Worm (Caenorhabditis elegans) whole organism, young adult: ENCODE results near the gene wdr-37.

Source experiments
- B0019.2 ChIP-seq: fragments of 200-800 bp; sonication (Bioruptor generic); conservative IDR thresholded peaks from 2 replicates; pipeline ENCODE4 v1.3.6; 2022; ENCODE audit warnings: missing genetic modification reagents, missing genetic modification characterization, missing compliant biosample characterization
- B0261.1 ChIP-seq: sonication (generic microtip); optimal IDR thresholded peaks from 2 replicates; lab custom pipeline; 2016; ENCODE audit warnings: mild to moderate bottlenecking, missing genetic modification characterization, moderate library complexity, missing compliant biosample characterization
- B0336.3 ChIP-seq: fragments of 200-800 bp; sonication (Bioruptor generic); IDR thresholded peaks from 2 replicates; pipeline ENCODE4 v1.3.6; 2022; ENCODE audit warnings: missing genetic modification characterization, missing compliant biosample characterization
- C06A6.2 ChIP-seq: fragments of 200-800 bp; sonication (Bioruptor generic); conservative IDR thresholded peaks from 2 replicates; pipeline ENCODE4 v1.3.6; 2022; ENCODE audit warnings: missing genetic modification characterization, missing compliant biosample characterization
- C17E4.6 ChIP-seq: fragments of 200-800 bp; sonication (Bioruptor generic); IDR thresholded peaks from 2 replicates; pipeline ENCODE4 v1.3.6; 2022; ENCODE audit warnings: missing genetic modification reagents, missing genetic modification characterization, missing compliant biosample characterization
- F33H1.4 ChIP-seq: fragments of 200-800 bp; sonication (Bioruptor generic); IDR thresholded peaks from 2 replicates; pipeline ENCODE4 v1.3.6; 2022; ENCODE audit warnings: missing genetic modification reagents, missing genetic modification characterization, missing compliant biosample characterization
- F49E8.2 ChIP-seq: sonication (generic microtip); optimal IDR thresholded peaks from 3 replicates; lab custom pipeline; 2017; ENCODE audit warnings: missing genetic modification characterization, mild to moderate bottlenecking, missing compliant biosample characterization, antibody characterized with exemption, moderate library complexity; ENCODE audit not compliant: insufficient read depth
- F57A8.1 ChIP-seq: fragments of 200-800 bp; sonication (Bioruptor generic); optimal IDR thresholded peaks from 2 replicates; lab custom pipeline; 2018; ENCODE audit warnings: mild to moderate bottlenecking, missing genetic modification characterization, moderate library complexity, missing compliant biosample characterization
- F57C9.4 ChIP-seq: sonication (generic microtip); optimal IDR thresholded peaks from 2 replicates; lab custom pipeline; 2017; ENCODE audit warnings: mild to moderate bottlenecking, missing genetic modification characterization, missing compliant biosample characterization
- K12H6.12 ChIP-seq: fragments of 200-800 bp; sonication (Bioruptor generic); optimal IDR thresholded peaks from 2 replicates; lab custom pipeline; 2018; ENCODE audit warnings: mild to moderate bottlenecking, missing genetic modification characterization, missing compliant biosample characterization
- T07F8.4 ChIP-seq: sonication (generic microtip); optimal IDR thresholded peaks from 2 replicates; lab custom pipeline; 2016; ENCODE audit warnings: mild to moderate bottlenecking, missing genetic modification characterization, moderate library complexity, missing compliant biosample characterization
- Y53F4B.3 ChIP-seq: fragments of 200-800 bp; sonication (Bioruptor generic); IDR thresholded peaks from 2 replicates; pipeline ENCODE4 v1.3.6; 2022; ENCODE audit warnings: missing genetic modification reagents, missing genetic modification characterization, missing compliant biosample characterization
- Y56A3A.18 ChIP-seq: fragments of 200-800 bp; sonication (Bioruptor generic); IDR thresholded peaks from 2 replicates; pipeline ENCODE4 v1.3.6; 2022; ENCODE audit warnings: missing genetic modification reagents, missing genetic modification characterization, missing compliant biosample characterization
- Y79H2A.3 ChIP-seq: fragments of 200-800 bp; sonication (Bioruptor generic); conservative IDR thresholded peaks from 2 replicates; pipeline ENCODE4 v1.3.6; 2022; ENCODE audit warnings: missing genetic modification reagents, missing genetic modification characterization, missing compliant biosample characterization
- Y95B8A.8 ChIP-seq: fragments of 200-800 bp; sonication (Bioruptor generic); IDR thresholded peaks from 2 replicates; pipeline ENCODE4 v1.3.6; 2022; ENCODE audit warnings: missing genetic modification reagents, missing genetic modification characterization, missing compliant biosample characterization
- ZK185.1 ChIP-seq: sonication (generic microtip); optimal IDR thresholded peaks from 2 replicates; lab custom pipeline; 2016; ENCODE audit warnings: mild to moderate bottlenecking, missing genetic modification characterization, missing compliant biosample characterization; ENCODE audit not compliant: poor library complexity, severe bottlenecking
- ama-1 ChIP-seq, 3 experiments: fragments of 150-350 bp in 1 of 3; sonication (generic microtip) in 2 of 3; optimal IDR thresholded peaks; 2 replicates each; lab custom pipeline; 2014 to 2018; ENCODE audit warnings: missing biosample characterization in 2 of 3, missing genetic modification characterization in 2 of 3, missing genetic modification reagents in 2 of 3
- aptf-2 ChIP-seq: fragments of 200-800 bp; sonication (Bioruptor generic); conservative IDR thresholded peaks from 2 replicates; pipeline ENCODE4 v1.3.6; 2022; ENCODE audit warnings: missing genetic modification reagents, missing genetic modification characterization, missing compliant biosample characterization
- attf-3 ChIP-seq: fragments of 200-800 bp; sonication (Bioruptor generic); conservative IDR thresholded peaks from 2 replicates; pipeline ENCODE4 v1.3.6; 2022; ENCODE audit warnings: missing genetic modification reagents, missing genetic modification characterization, missing compliant biosample characterization
- attf-5 ChIP-seq: fragments of 200-800 bp; sonication (Bioruptor generic); optimal IDR thresholded peaks from 2 replicates; lab custom pipeline; 2018; ENCODE audit warnings: mild to moderate bottlenecking, missing genetic modification characterization, missing compliant biosample characterization
- bed-1 ChIP-seq: fragments of 200-800 bp; sonication (Bioruptor generic); IDR thresholded peaks from 2 replicates; pipeline ENCODE4 v1.3.6; 2022; ENCODE audit warnings: missing genetic modification reagents, missing genetic modification characterization, missing compliant biosample characterization
- bed-2 ChIP-seq: fragments of 200-800 bp; sonication (Bioruptor generic); IDR thresholded peaks from 2 replicates; pipeline ENCODE4 v1.3.6; 2022; ENCODE audit warnings: missing genetic modification reagents, missing genetic modification characterization, missing compliant biosample characterization
- ceh-58 ChIP-seq: fragments of 200-800 bp; sonication (Bioruptor generic); IDR thresholded peaks from 2 replicates; pipeline ENCODE4 v1.3.6; 2022; ENCODE audit warnings: missing genetic modification characterization, missing compliant biosample characterization
- ceh-91 ChIP-seq: fragments of 200-800 bp; sonication (Bioruptor generic); IDR thresholded peaks from 2 replicates; pipeline ENCODE4 v1.3.6; 2022; ENCODE audit warnings: missing genetic modification reagents, missing genetic modification characterization, missing compliant biosample characterization
- chd-7 ChIP-seq: sonication (generic microtip); optimal IDR thresholded peaks from 2 replicates; lab custom pipeline; 2016; ENCODE audit warnings: mild to moderate bottlenecking, missing genetic modification characterization, moderate library complexity, missing compliant biosample characterization
- dpff-1 ChIP-seq: sonication (generic microtip); optimal IDR thresholded peaks from 2 replicates; lab custom pipeline; 2017; ENCODE audit warnings: mild to moderate bottlenecking, missing genetic modification characterization, missing compliant biosample characterization
- let-526 ChIP-seq: fragments of 200-800 bp; sonication (Bioruptor generic); IDR thresholded peaks from 2 replicates; pipeline ENCODE4 v1.3.6; 2022; ENCODE audit warnings: missing genetic modification reagents, missing genetic modification characterization, missing compliant biosample characterization
- let-607 ChIP-seq, 2 experiments: fragments of 200-800 bp in 1 of 2; sonication (Bioruptor generic) in 1 of 2; sonication (generic microtip) in 1 of 2; optimal IDR thresholded peaks; 2 replicates each; lab custom pipeline; 2016 to 2018; ENCODE audit warnings: mild to moderate bottlenecking in 2 of 2, missing compliant biosample characterization in 2 of 2, missing genetic modification characterization in 2 of 2, moderate library complexity in 2 of 2, missing genotype in 1 of 2
- lin-26 ChIP-seq: fragments of 200-800 bp; sonication (Bioruptor generic); IDR thresholded peaks from 2 replicates; pipeline ENCODE4 v1.3.6; 2022; ENCODE audit warnings: missing genetic modification reagents, missing genetic modification characterization, missing compliant biosample characterization
- madf-3 ChIP-seq: fragments of 200-800 bp; sonication (Bioruptor generic); IDR thresholded peaks from 2 replicates; pipeline ENCODE4 v1.3.6; 2022; ENCODE audit warnings: missing genetic modification reagents, missing genetic modification characterization, missing compliant biosample characterization
- madf-8 ChIP-seq: fragments of 200-800 bp; sonication (Bioruptor generic); conservative IDR thresholded peaks from 2 replicates; pipeline ENCODE4 v1.3.6; 2022; ENCODE audit warnings: missing genetic modification reagents, missing genetic modification characterization, missing compliant biosample characterization
- mcd-1 ChIP-seq: fragments of 200-800 bp; sonication (Bioruptor generic); IDR thresholded peaks from 2 replicates; pipeline ENCODE4 v1.3.6; 2022; ENCODE audit warnings: missing genetic modification reagents, missing genetic modification characterization, missing compliant biosample characterization
- mel-28 ChIP-seq: sonication (generic microtip); optimal IDR thresholded peaks from 2 replicates; lab custom pipeline; 2016; ENCODE audit warnings: borderline replicate concordance, mild to moderate bottlenecking, missing genetic modification characterization, missing compliant biosample characterization
- mxl-1 ChIP-seq: sonication (generic microtip); optimal IDR thresholded peaks from 2 replicates; lab custom pipeline; 2016; ENCODE audit warnings: missing genetic modification characterization, missing compliant biosample characterization
- nhr-120 ChIP-seq: fragments of 200-800 bp; sonication (Bioruptor generic); IDR thresholded peaks from 2 replicates; pipeline ENCODE4 v1.3.6; 2022; ENCODE audit warnings: missing genetic modification characterization, missing compliant biosample characterization
- nhr-179 ChIP-seq: sonication (generic microtip); optimal IDR thresholded peaks from 2 replicates; lab custom pipeline; 2016; ENCODE audit warnings: mild to moderate bottlenecking, missing genetic modification characterization, missing compliant biosample characterization
- pbrm-1 ChIP-seq: fragments of 200-800 bp; sonication (Bioruptor generic); IDR thresholded peaks from 2 replicates; pipeline ENCODE4 v1.3.6; 2022; ENCODE audit warnings: missing genetic modification reagents, missing genetic modification characterization, missing compliant biosample characterization
- sdz-38 ChIP-seq: sonication (generic microtip); optimal IDR thresholded peaks from 2 replicates; lab custom pipeline; 2016; ENCODE audit warnings: missing genotype, missing genetic modification characterization, missing compliant biosample characterization
- sea-2 ChIP-seq: fragments of 200-800 bp; sonication (Bioruptor generic); IDR thresholded peaks from 2 replicates; pipeline ENCODE4 v1.3.6; 2022; ENCODE audit warnings: missing genetic modification characterization, missing compliant biosample characterization
- snpc-1.1 ChIP-seq: sonication (generic microtip); optimal IDR thresholded peaks from 2 replicates; lab custom pipeline; 2017; ENCODE audit warnings: missing genetic modification characterization, mild to moderate bottlenecking, missing compliant biosample characterization, antibody characterized with exemption, moderate library complexity, missing genotype, missing genetic modification reagents; ENCODE audit not compliant: insufficient read depth
- snpc-1.3 ChIP-seq: sonication (generic microtip); optimal IDR thresholded peaks from 2 replicates; lab custom pipeline; 2017; ENCODE audit warnings: missing genetic modification characterization, mild to moderate bottlenecking, missing compliant biosample characterization, antibody characterized with exemption, moderate library complexity, missing genotype, missing genetic modification reagents; ENCODE audit not compliant: insufficient read depth
- sptf-2 ChIP-seq: fragments of 200-800 bp; sonication (Bioruptor generic); optimal IDR thresholded peaks from 2 replicates; lab custom pipeline; 2018; ENCODE audit warnings: mild to moderate bottlenecking, missing genetic modification characterization, missing compliant biosample characterization
- tbp1 ChIP-seq: fragments of 200-800 bp; sonication (Bioruptor generic); optimal IDR thresholded peaks from 2 replicates; lab custom pipeline; 2018; ENCODE audit warnings: mild to moderate bottlenecking, missing genetic modification characterization, missing compliant biosample characterization
- unc-130 ChIP-seq: sonication (generic microtip); optimal IDR thresholded peaks from 2 replicates; lab custom pipeline; 2016; ENCODE audit warnings: missing genetic modification reagents, missing genetic modification characterization, missing compliant biosample characterization
- ztf-26 ChIP-seq: sonication (generic microtip); optimal IDR thresholded peaks from 2 replicates; lab custom pipeline; 2017; ENCODE audit warnings: missing genetic modification characterization, missing compliant biosample characterization
- ztf-28 ChIP-seq: fragments of 200-800 bp; sonication (Bioruptor generic); IDR thresholded peaks from 2 replicates; pipeline ENCODE4 v1.3.6; 2022; ENCODE audit warnings: missing genetic modification reagents, missing genetic modification characterization, missing compliant biosample characterization
- ztf-6 ChIP-seq: fragments of 200-800 bp; sonication (Bioruptor generic); IDR thresholded peaks from 2 replicates; pipeline ENCODE4 v1.3.6; 2022; ENCODE audit warnings: missing genetic modification reagents, missing genetic modification characterization, missing compliant biosample characterization

The wdr-37 gene

ce11 chrIII:5601999-5602398, 2.1 kb upstream of the wdr-37 start (continued):
- TF ChIP-seq F57C9.4 (peak; percentile 57), let-526 (no peak), unc-130 (GFP tag; lab: Kevin White, UChicago) (peak; percentile 84), ztf-28 (GFP tag; lab: Robert Waterston, UW) (0 out of 2 replicates have a peak, but pooled peaks have one; percentile 50), sptf-2 (GFP tag; lab: Kevin White, UChicago) (peak; percentile 82), T07F8.4 (tag; lab: Kevin White, UChicago) (peak; percentile 87), F49E8.2 (tag; lab: Kevin White, UChicago) (peak; percentile 91), snpc-1.1 (tag; lab: Kevin White, UChicago) (peak; percentile 57), ceh-91 (GFP tag; lab: Robert Waterston, UW) (peak; percentile 47), attf-5 (peak; percentile 60), B0336.3 (GFP tag; lab: Robert Waterston, UW) (peak; percentile 73; the same call in 1 of the 2 replicates), snpc-1.3 (peak; percentile 86), B0019.2 (GFP tag; lab: Robert Waterston, UW) (peak; percentile 54), Y95B8A.8 (GFP tag; lab: Robert Waterston, UW) (peak; percentile 71; the same call in 1 of the 2 replicates), Y56A3A.18 (peak; percentile 92), ztf-26 (tag; lab: Kevin White, UChicago) (peak; percentile 77), ceh-58 (GFP tag; lab: Robert Waterston, UW) (no peak), nhr-179 (tag; lab: Kevin White, UChicago) (peak; percentile 60), dpff-1 (tag; lab: Kevin White, UChicago) (peak; percentile 78), sdz-38 (tag; lab: Kevin White, UChicago) (no peak), lin-26 (GFP tag; lab: Robert Waterston, UW) (peak; percentile 96), Y79H2A.3 (GFP tag; lab: Robert Waterston, UW) (no peak), C17E4.6 (GFP tag; lab: Robert Waterston, UW) (peak; percentile 73; the same call in 1 of the 2 replicates), Y53F4B.3 (GFP tag; lab: Robert Waterston, UW) (no peak), F57A8.1 (peak; percentile 57), attf-3 (GFP tag; lab: Robert Waterston, UW) (peak; percentile 56; the same call in 1 of the 2 replicates), nhr-120 (GFP tag; lab: Robert Waterston, UW) (0 out of 2 replicates have a peak, but pooled peaks have one; percentile 87), let-607 (tag; optimal IDR thresholded peaks at IDR 0.05; lab: Kevin White, UChicago) (peak; percentile 50 to 70), ztf-6 (0 out of 2 replicates have a peak, but pooled peaks have one; percentile 31), tbp1 (GFP tag; lab: Kevin White, UChicago) (peak; percentile 97), pbrm-1 (GFP tag; lab: Robert Waterston, UW) (peak; percentile 85), ama-1 (optimal IDR thresholded peaks at IDR 0.05; lab: Kevin White, UChicago) (no peak), ama-1 (GFP tag; optimal IDR thresholded peaks at IDR 0.05; lab: Kevin White, UChicago) (peak; percentile 26 to 83), madf-3 (GFP tag; lab: Robert Waterston, UW) (peak; percentile 67; the same call in 1 of the 2 replicates), B0261.1 (tag; lab: Kevin White, UChicago) (peak; percentile 89), mxl-1 (peak; percentile 73), madf-8 (GFP tag; lab: Robert Waterston, UW) (peak; percentile 19; the same call in 1 of the 2 replicates), chd-7 (tag; lab: Kevin White, UChicago) (peak; percentile 95), bed-2 (GFP tag; lab: Robert Waterston, UW) (0 out of 2 replicates have a peak, but pooled peaks have one; percentile 46), K12H6.12 (tag; lab: Kevin White, UChicago) (peak; percentile 56), aptf-2 (GFP tag; lab: Robert Waterston, UW) (peak; percentile 67; the same call in 1 of the 2 replicates), ZK185.1 (tag; lab: Kevin White, UChicago) (peak; percentile 86), F33H1.4 (GFP tag; lab: Robert Waterston, UW) (peak; percentile 70), C06A6.2 (GFP tag; lab: Robert Waterston, UW) (no peak), bed-1 (0 out of 2 replicates have a peak, but pooled peaks have one; percentile 59), mcd-1 (GFP tag; lab: Robert Waterston, UW) (peak; percentile 74), sea-2 (no peak), mel-28 (no peak)
